Worm (Caenorhabditis elegans): Measurements from ENCODE around the gene mrpl-45.

DNA sequence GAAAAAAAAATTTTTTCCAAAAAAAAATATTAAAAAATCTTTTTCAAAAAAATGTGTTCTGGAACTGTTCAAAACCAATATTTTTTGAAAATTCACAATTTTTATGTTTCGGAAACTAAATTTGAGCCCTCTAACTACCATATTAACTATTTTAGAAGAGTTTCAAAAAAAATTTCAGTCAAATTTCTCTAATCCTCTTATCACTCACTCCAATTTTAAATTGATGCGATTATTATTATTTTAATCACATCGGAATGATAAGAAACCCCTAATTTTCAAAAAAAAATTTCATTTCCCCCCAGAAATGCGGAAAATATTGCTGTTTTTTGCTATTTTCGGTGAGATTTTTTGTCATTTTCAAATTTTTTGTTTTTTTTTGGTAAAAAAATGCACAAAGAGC is 20.1 kb downstream of the mrpl-45 start, which contains the start of gene nspg-8:
- TF ChIP-seq pha-4 (tag; optimal IDR thresholded peaks at IDR 0.05) (no peak), mdl-1 (tag; optimal IDR thresholded peaks at IDR 0.05) (no peak)

Measured in whole organism, L3 larva.